Worm (Caenorhabditis elegans) whole organism, midembryonic: Measurements from ENCODE around the gene pod-2.

ENCODE experiments used
- T22C8.4 ChIP-seq: fragments of 200-800 bp; sonication (Bioruptor generic); IDR thresholded peaks from 2 replicates; pipeline ENCODE4 v1.3.6; 2022; ENCODE audit warnings: missing genetic modification characterization, missing compliant biosample characterization
- cog-1 ChIP-seq: sonication (generic microtip); optimal IDR thresholded peaks from 2 replicates; lab custom pipeline; 2016; ENCODE audit warnings: missing genetic modification characterization, missing compliant biosample characterization
- flt-1 ChIP-seq: fragments of 200-800 bp; sonication (Bioruptor generic); IDR thresholded peaks from 2 replicates; pipeline ENCODE4 v1.3.6; 2022; ENCODE audit warnings: missing genetic modification characterization, missing compliant biosample characterization
- klf-2 ChIP-seq: fragments of 200-800 bp; sonication (Bioruptor generic); conservative IDR thresholded peaks from 2 replicates; pipeline ENCODE4 v1.3.6; 2022; ENCODE audit warnings: missing genetic modification reagents, missing genetic modification characterization, missing compliant biosample characterization
- med-1 ChIP-seq: sonication (generic microtip); optimal IDR thresholded peaks from 2 replicates; lab custom pipeline; 2017; ENCODE audit warnings: missing genetic modification characterization, mild to moderate bottlenecking, missing compliant biosample characterization, antibody characterized with exemption, missing genetic modification reagents; ENCODE audit not compliant: insufficient read depth
- ref-1 ChIP-seq: fragments of 200-800 bp; sonication (Bioruptor generic); conservative IDR thresholded peaks from 2 replicates; pipeline ENCODE4 v1.3.6; 2022; ENCODE audit warnings: missing genetic modification reagents, missing genetic modification characterization, missing compliant biosample characterization
- tab-1 ChIP-seq: fragments of 200-800 bp; sonication (Bioruptor generic); IDR thresholded peaks from 2 replicates; pipeline ENCODE4 v1.3.6; 2022; ENCODE audit warnings: missing genetic modification characterization, missing compliant biosample characterization
- ztf-23 ChIP-seq: fragments of 200-800 bp; sonication (Bioruptor generic); IDR thresholded peaks from 2 replicates; pipeline ENCODE4 v1.3.6; 2022; ENCODE audit warnings: missing genetic modification reagents, missing genetic modification characterization, missing compliant biosample characterization
- ztf-29 ChIP-seq: fragments of 200-800 bp; sonication (Bioruptor generic); IDR thresholded peaks from 2 replicates; pipeline ENCODE4 v1.3.6; 2022; ENCODE audit warnings: missing genetic modification reagents, missing genetic modification characterization, missing compliant biosample characterization

Gene pod-2

DNA sequence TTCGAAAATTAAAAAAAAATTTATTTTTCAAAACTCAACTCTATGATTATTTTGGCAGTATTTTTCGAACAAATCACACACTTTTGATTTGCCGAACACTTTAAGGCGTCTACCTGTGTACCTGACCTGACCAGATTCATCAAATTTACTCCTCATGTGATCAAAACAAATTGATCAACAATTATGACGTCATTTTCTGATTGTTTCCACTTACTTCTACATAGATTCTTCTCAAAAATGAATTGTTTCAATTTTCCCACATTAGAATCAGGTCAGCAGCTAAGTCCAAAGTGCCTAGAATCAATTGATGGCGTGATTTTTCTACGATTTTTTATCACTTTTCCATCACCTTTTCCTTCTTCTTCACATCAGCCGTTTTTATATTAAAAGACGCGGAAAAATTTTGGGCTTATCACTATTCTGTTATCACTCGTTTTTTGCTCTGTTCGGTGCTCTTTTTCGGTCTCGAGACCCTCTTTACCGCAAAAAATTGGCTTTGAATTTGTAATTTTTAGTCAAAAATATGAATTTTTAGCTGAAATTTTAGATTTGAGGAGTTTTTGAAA is 6.7 kb downstream of the pod-2 start:
- TF ChIP-seq ztf-29 (GFP tag; lab: Robert Waterston, UW) (no peak), T22C8.4 (GFP tag; lab: Robert Waterston, UW) (no peak)

DNA sequence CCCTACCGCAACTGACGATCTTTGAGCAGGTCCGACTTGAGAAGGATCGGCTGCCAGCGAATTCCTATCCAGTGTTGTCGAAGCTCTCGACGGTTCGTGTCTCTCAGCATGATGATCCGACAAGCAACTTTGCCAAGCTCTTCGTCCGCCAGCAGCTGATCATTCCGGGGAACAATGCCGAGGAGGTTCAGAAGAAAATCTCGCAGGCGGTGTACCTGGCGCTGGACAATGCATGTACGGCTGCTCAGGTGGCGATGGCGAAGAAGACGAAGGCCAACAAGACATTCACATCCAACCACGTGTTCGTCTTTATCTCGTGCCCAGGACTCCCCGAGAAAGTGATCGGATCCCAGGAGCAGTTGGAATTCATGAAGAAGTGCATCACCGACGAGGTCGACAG is 12.8 kb downstream of the pod-2 start:
- TF ChIP-seq ztf-29 (GFP tag; lab: Robert Waterston, UW) (no peak), ref-1 (GFP tag; lab: Robert Waterston, UW) (no peak), flt-1 (no peak), ztf-23 (GFP tag; lab: Robert Waterston, UW) (no peak), med-1 (GFP tag; lab: Kevin White, UChicago) (no peak), klf-2 (GFP tag; lab: Robert Waterston, UW) (no peak), T22C8.4 (GFP tag; lab: Robert Waterston, UW) (no peak), tab-1 (GFP tag; lab: Robert Waterston, UW) (no peak), cog-1 (tag; lab: Kevin White, UChicago) (no peak)

DNA sequence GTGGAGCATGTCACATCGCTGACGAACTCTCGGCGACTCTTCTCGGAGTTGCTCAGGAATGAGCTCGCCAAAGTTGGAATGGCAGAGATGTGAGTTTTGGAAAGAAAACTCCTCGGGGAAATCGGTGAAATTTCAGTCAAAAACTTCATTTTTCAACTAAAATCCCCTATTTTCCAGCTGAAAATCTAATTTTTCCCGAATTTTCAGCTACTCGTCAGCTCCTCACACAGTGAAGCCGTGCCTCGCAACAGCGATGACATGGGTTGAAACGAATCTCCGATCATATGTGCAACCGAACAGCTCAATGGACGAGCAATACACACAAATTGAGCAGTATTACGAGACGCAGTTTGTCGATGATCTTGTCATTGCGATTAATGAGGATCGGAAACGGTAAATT is 15.2 kb downstream of the pod-2 start:
- TF ChIP-seq cog-1 (tag; lab: Kevin White, UChicago) (no peak), med-1 (GFP tag; lab: Kevin White, UChicago) (no peak), flt-1 (no peak), T22C8.4 (GFP tag; lab: Robert Waterston, UW) (no peak), ztf-23 (GFP tag; lab: Robert Waterston, UW) (no peak), ref-1 (GFP tag; lab: Robert Waterston, UW) (no peak), klf-2 (GFP tag; lab: Robert Waterston, UW) (no peak), tab-1 (GFP tag; lab: Robert Waterston, UW) (no peak), ztf-29 (GFP tag; lab: Robert Waterston, UW) (no peak)

DNA sequence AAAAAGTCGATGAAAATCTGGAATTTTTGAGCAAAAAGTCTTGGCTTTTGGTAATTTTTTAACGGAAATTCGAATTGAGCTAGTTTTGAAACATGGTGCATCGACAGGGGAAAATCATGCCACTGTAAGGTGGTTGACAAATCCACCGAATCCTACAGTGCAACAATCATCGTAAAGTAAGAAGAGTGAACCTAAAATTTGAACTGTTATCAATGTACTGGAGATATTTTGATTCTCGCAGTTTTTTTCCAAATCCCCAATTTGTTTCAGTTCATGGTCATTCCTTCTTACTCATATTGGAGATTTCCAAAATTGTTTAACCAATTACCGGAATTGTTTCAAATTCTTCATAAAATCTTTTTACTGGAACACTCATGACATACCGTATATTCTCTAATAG is 16.1 kb downstream of the pod-2 start:
- TF ChIP-seq T22C8.4 (GFP tag; lab: Robert Waterston, UW), result no peak

DNA sequence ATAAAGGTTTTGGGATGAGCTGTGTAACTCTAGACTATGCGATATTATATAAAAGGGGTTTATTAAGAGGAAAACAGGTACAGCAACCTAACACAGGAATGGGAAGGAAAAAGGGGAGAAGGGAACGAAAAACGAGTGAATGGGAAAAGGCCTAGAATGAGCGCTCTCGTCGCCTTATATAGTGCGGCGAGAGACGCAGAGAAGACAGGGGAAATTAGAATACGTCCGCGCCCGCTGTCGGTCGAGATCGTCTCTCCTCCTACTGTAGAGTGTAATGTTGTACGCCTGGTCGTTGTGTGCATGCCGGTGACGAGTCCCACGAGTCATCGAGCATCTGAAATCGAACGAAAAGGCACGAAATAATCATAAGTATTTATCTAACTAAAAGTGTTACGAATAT is 16.7 kb downstream of the pod-2 start:
- TF ChIP-seq cog-1 (tag; lab: Kevin White, UChicago) (no peak), med-1 (GFP tag; lab: Kevin White, UChicago) (no peak)

DNA sequence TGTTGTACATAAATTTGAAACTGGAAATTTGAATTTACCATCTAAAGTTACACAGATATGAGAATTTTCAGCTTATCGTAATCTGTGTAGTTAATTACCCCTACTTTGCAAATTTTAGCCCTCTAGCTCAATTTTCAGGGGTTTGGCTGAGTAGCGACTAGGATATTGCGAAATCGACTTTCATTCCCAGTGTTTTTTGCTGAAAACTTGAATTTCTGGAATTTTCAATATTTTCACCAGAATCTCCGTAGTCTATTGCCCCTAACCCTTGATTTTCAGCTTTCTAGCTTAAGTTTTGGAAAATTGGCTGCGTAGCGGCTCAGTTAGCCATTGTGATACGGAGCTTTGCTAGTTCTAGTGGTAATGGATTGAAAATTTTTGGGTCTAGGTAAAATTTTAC is 20.6 kb downstream of the pod-2 start:
- TF ChIP-seq T22C8.4 (GFP tag; lab: Robert Waterston, UW), result no peak
- TF ChIP-seq cog-1 (tag; lab: Kevin White, UChicago), result no peak
- no peak for TF ChIP-seq ztf-29 (GFP tag; lab: Robert Waterston, UW)
- TF ChIP-seq ref-1 (GFP tag; lab: Robert Waterston, UW), result no peak
- TF ChIP-seq klf-2 (GFP tag; lab: Robert Waterston, UW), result no peak
- no peak for TF ChIP-seq flt-1
- TF ChIP-seq med-1 (GFP tag; lab: Kevin White, UChicago), result no peak
- TF ChIP-seq ztf-23 (GFP tag; lab: Robert Waterston, UW), result no peak
- no peak for TF ChIP-seq tab-1 (GFP tag; lab: Robert Waterston, UW)

DNA sequence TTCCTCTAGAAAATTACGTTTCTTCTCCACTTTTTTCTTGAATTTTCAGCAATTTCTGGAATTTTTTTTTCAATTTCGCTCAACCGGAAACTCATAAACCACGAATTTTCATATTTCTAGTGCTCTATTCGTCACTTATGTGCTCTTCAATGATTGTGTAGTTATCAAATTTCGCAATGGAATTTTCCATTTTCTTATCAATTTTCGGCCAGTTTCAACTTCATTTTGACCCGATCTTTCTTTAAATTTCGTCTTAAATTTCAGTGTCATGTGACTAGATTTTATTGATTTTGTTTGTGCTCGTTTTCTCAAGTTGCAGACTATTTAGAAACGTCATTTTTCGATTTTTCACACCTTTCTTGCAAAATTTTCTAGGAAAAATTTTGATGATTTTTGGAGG is 23.1 kb downstream of the pod-2 start:
- TF ChIP-seq ztf-29 (GFP tag; lab: Robert Waterston, UW) (no peak), ztf-23 (GFP tag; lab: Robert Waterston, UW) (no peak)

DNA sequence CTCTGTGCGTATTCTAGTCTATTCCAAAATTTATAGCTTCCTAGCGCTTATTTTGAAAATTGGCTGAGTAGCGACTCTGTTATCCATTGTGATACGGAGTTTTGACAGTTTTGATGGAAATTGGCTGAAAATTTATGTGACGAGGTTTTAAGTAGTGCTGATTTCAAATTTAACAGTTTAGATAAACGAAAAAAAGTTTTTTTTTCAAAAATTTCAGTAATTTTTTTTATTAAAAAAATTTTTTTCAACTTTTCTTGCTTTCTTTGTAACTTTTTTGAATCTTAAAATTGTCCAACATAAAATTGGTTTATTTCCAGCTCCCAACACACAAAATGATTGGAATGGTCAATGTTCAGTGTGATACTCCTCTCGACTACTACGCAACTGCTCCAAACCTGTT is 26.7 kb downstream of the pod-2 start, which contains the start of gene T23F4.2:
T23F4.2 (plus strand) TSS at position 301 of the 400 bp plus-strand sequence.
- no peak for TF ChIP-seq cog-1 (tag; lab: Kevin White, UChicago)
- no peak for TF ChIP-seq klf-2 (GFP tag; lab: Robert Waterston, UW)
- TF ChIP-seq T22C8.4 (GFP tag; lab: Robert Waterston, UW), result no peak
- no peak for TF ChIP-seq ztf-29 (GFP tag; lab: Robert Waterston, UW)
- no peak for TF ChIP-seq ref-1 (GFP tag; lab: Robert Waterston, UW)
- no peak for TF ChIP-seq tab-1 (GFP tag; lab: Robert Waterston, UW)
- no peak for TF ChIP-seq med-1 (GFP tag; lab: Kevin White, UChicago)
- no peak for TF ChIP-seq flt-1

DNA sequence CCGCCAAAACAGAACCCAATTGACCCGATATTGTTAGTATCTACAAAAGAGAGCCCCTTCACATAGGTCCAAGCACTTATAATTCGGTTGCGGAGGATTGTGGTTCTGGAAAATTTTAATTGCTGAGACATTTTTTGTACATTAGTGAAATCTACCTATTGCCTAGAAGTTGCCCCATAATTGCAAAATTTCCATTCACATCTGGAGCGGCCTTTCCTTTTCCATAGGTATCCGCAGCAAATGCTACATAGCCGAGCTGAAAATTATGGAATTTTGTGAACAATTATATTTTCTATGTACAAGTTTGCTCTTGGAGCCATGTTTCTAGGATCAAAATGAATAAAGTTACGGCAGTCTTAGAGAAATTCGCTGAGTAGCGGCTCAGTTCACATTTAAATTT is 34.3 kb downstream of the pod-2 start:
- no peak for TF ChIP-seq ref-1 (GFP tag; lab: Robert Waterston, UW)
- TF ChIP-seq flt-1, result no peak
- TF ChIP-seq ztf-29 (GFP tag; lab: Robert Waterston, UW), result no peak
- TF ChIP-seq klf-2 (GFP tag; lab: Robert Waterston, UW), result no peak
- TF ChIP-seq cog-1 (tag; lab: Kevin White, UChicago), result no peak
- TF ChIP-seq T22C8.4 (GFP tag; lab: Robert Waterston, UW), result no peak
- no peak for TF ChIP-seq med-1 (GFP tag; lab: Kevin White, UChicago)
- TF ChIP-seq tab-1 (GFP tag; lab: Robert Waterston, UW), result no peak
- TF ChIP-seq ztf-23 (GFP tag; lab: Robert Waterston, UW), result no peak

DNA sequence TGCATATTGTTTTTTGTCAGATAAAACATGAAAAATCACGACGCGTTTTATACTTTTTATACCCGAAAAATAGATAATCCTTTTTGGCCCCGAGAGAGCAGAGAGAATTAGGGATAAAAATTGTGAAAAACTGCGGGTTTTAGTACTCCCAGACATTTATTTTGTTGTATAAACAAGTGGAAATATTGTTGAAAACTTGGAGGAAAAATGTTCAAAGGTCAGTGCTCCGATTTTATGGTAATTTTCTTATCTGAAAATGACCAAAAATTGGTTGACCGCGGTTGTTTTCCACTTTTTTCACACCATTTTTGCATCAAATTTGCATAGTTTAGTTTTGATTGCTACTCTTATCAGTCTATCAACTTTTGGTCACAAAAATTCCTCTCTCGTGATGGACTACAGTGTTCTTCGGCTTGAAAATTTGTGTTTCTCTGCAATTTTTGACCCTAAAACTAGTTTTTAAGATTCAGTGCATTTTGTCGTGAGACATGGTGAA is 35.5 kb downstream of the pod-2 start, which contains the start of gene dlhd-1:
dlhd-1 (minus strand) TSS at position 51 of the 496 bp plus-strand sequence.
- no peak for TF ChIP-seq tab-1 (GFP tag; lab: Robert Waterston, UW)
- no peak for TF ChIP-seq T22C8.4 (GFP tag; lab: Robert Waterston, UW)
- TF ChIP-seq med-1 (GFP tag; lab: Kevin White, UChicago), result no peak
- no peak for TF ChIP-seq ref-1 (GFP tag; lab: Robert Waterston, UW)
- no peak for TF ChIP-seq cog-1 (tag; lab: Kevin White, UChicago)
- TF ChIP-seq ztf-29 (GFP tag; lab: Robert Waterston, UW), result no peak
- TF ChIP-seq klf-2 (GFP tag; lab: Robert Waterston, UW), result no peak
- TF ChIP-seq ztf-23 (GFP tag; lab: Robert Waterston, UW), result no peak
- TF ChIP-seq flt-1, result no peak
